Worm (Caenorhabditis elegans) whole organism, early embryonic: ENCODE results near the gene txbp-3.

Experiments
- B0310.2 ChIP-seq: sonication (generic microtip); optimal IDR thresholded peaks from 2 replicates; lab custom pipeline; 2016; ENCODE audit warnings: mild to moderate bottlenecking, missing genetic modification characterization, missing compliant biosample characterization
- F13C5.2 ChIP-seq: sonication (generic microtip); optimal IDR thresholded peaks from 2 replicates; lab custom pipeline; 2017; ENCODE audit warnings: mild to moderate bottlenecking, missing genetic modification characterization, inconsistent platforms, missing compliant biosample characterization
- aly-1 ChIP-seq: sonication (generic microtip); optimal IDR thresholded peaks from 2 replicates; lab custom pipeline; 2016; ENCODE audit warnings: missing genetic modification characterization, missing compliant biosample characterization
- ama-1 ChIP-seq: fragments of 150-350 bp; optimal IDR thresholded peaks from 2 replicates; lab custom pipeline; 2014
- ceh-13 ChIP-seq: fragments of 200-800 bp; sonication (Bioruptor generic); optimal IDR thresholded peaks from 2 replicates; lab custom pipeline; 2018; ENCODE audit warnings: mild to moderate bottlenecking, missing genetic modification characterization, missing compliant biosample characterization
- ceh-36 ChIP-seq: sonication (generic microtip); optimal IDR thresholded peaks from 2 replicates; lab custom pipeline; 2016; ENCODE audit warnings: missing genetic modification characterization, inconsistent platforms, missing compliant biosample characterization
- ets-7 ChIP-seq: sonication (generic microtip); optimal IDR thresholded peaks from 2 replicates; lab custom pipeline; 2016; ENCODE audit warnings: missing genotype, missing genetic modification characterization, missing compliant biosample characterization
- flt-1 ChIP-seq: fragments of 200-800 bp; sonication (Bioruptor generic); IDR thresholded peaks from 2 replicates; pipeline ENCODE4 v1.3.6; 2022; ENCODE audit warnings: missing genetic modification characterization, missing compliant biosample characterization
- hmbx-1 ChIP-seq: sonication (generic microtip); optimal IDR thresholded peaks from 2 replicates; lab custom pipeline; 2016; ENCODE audit warnings: mild to moderate bottlenecking, missing genetic modification characterization, missing compliant biosample characterization
- hmg-4 ChIP-seq: fragments of 200-800 bp; sonication (Bioruptor generic); optimal IDR thresholded peaks from 2 replicates; lab custom pipeline; 2018; ENCODE audit warnings: mild to moderate bottlenecking, missing genetic modification characterization, missing compliant biosample characterization
- hnd-1 ChIP-seq: sonication (generic microtip); optimal IDR thresholded peaks from 2 replicates; lab custom pipeline; 2016; ENCODE audit warnings: missing genetic modification characterization, missing compliant biosample characterization
- pes-1 ChIP-seq: fragments of 200-800 bp; sonication (Bioruptor generic); IDR thresholded peaks from 2 replicates; pipeline ENCODE4 v1.3.6; 2022; ENCODE audit warnings: missing genetic modification reagents, missing genetic modification characterization, missing compliant biosample characterization
- scrt-1 ChIP-seq: fragments of 200-800 bp; sonication (Bioruptor generic); IDR thresholded peaks from 2 replicates; pipeline ENCODE4 v1.3.6; 2022; ENCODE audit warnings: missing genetic modification characterization, missing compliant biosample characterization
- sea-1 ChIP-seq: fragments of 200-800 bp; sonication (Bioruptor generic); conservative IDR thresholded peaks from 2 replicates; pipeline ENCODE4 v1.3.6; 2022; ENCODE audit warnings: missing genetic modification characterization, missing compliant biosample characterization
- tbx-11 ChIP-seq: fragments of 200-800 bp; sonication (Bioruptor generic); IDR thresholded peaks from 2 replicates; pipeline ENCODE4 v1.3.6; 2022; ENCODE audit warnings: missing genetic modification characterization, missing compliant biosample characterization
- tbx-37 ChIP-seq: fragments of 200-800 bp; sonication (Bioruptor generic); conservative IDR thresholded peaks from 2 replicates; pipeline ENCODE4 v1.3.6; 2022; ENCODE audit warnings: missing genetic modification reagents, missing genetic modification characterization, missing compliant biosample characterization
- tra-4 ChIP-seq: sonication (generic microtip); optimal IDR thresholded peaks from 2 replicates; lab custom pipeline; 2017; ENCODE audit warnings: missing genetic modification characterization, missing compliant biosample characterization

The txbp-3 gene

DNA sequence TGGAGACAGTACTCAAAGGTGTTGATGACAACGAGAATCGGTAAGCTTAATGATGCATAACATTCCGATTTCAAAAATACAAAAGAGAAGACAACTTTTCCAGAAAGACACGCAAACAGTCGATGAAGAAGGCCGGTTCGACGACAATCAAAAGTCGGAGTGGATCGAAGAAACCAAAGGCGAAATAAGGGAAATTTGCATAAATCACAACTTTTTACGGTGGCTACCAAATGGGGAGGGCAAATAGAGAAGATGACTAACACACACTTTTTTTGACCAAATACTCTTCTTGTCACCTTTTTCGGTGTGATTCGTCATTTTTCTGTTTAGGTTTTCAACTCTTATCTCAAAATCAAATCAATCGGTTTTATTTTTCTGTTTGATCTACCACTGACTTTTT lies 11.1 kb downstream of the txbp-3 start, which contains the start of gene C45G9.6:
C45G9.6 (plus strand) TSS at position 301 of the 400 bp plus-strand sequence.
- TF ChIP-seq tbx-11 (GFP tag; lab: Robert Waterston, UW) (no peak), ets-7 (tag; lab: Kevin White, UChicago) (no peak), hmg-4 (GFP tag; lab: Kevin White, UChicago) (no peak), tbx-37 (GFP tag; lab: Robert Waterston, UW) (no peak), flt-1 (GFP tag; lab: Robert Waterston, UW) (no peak), hmbx-1 (tag; lab: Kevin White, UChicago) (no peak), tra-4 (tag; lab: Kevin White, UChicago) (no peak), pes-1 (no peak), ceh-13 (GFP tag; lab: Kevin White, UChicago) (no peak)

DNA sequence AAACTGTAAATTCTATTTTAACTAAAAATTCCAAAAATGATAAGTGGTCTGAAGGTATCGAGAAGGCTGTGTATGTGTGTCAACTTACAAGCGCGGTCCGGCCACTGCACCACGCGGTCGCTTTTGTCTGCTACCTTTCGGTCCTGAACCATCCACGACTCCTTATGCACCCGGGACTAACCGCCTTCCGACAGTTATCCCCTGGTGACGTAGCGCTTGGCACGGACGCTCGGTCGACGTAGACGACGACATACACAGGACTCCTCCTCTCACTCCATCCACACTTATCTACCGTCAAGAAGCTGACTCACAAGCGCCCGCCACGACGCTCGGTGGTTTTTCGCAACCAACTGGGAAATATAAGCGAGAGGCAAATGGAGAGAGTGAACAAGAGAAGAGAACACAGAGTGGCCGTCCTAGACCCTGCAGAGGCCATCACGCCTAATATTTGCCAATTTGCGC lies 15.9 kb downstream of the txbp-3 start:
- TF ChIP-seq aly-1 (tag; lab: Kevin White, UChicago): peak; percentile 97
- TF ChIP-seq hmbx-1 (tag; lab: Kevin White, UChicago): peak; percentile 69
- TF ChIP-seq tbx-37 (GFP tag; lab: Robert Waterston, UW): peak; percentile 90
- TF ChIP-seq B0310.2 (tag; lab: Kevin White, UChicago): peak; percentile 80
- peak; percentile 82 for TF ChIP-seq ceh-36 (tag; lab: Kevin White, UChicago)
- peak; percentile 83 for TF ChIP-seq tra-4 (tag; lab: Kevin White, UChicago)
- TF ChIP-seq scrt-1: peak; percentile 88
- TF ChIP-seq flt-1 (GFP tag; lab: Robert Waterston, UW): peak; percentile 82
- peak; percentile 87 for TF ChIP-seq sea-1
- peak; percentile 85 for TF ChIP-seq ets-7 (tag; lab: Kevin White, UChicago)
- TF ChIP-seq F13C5.2 (tag; lab: Kevin White, UChicago): peak; percentile 91
- TF ChIP-seq hnd-1 (tag; lab: Kevin White, UChicago): peak; percentile 65
- peak; percentile 81 for TF ChIP-seq ceh-13 (GFP tag; lab: Kevin White, UChicago)
- TF ChIP-seq pes-1: peak; percentile 90
- TF ChIP-seq hmg-4 (GFP tag; lab: Kevin White, UChicago): peak; percentile 97
- peak; percentile 90 for TF ChIP-seq tbx-11 (GFP tag; lab: Robert Waterston, UW)

DNA sequence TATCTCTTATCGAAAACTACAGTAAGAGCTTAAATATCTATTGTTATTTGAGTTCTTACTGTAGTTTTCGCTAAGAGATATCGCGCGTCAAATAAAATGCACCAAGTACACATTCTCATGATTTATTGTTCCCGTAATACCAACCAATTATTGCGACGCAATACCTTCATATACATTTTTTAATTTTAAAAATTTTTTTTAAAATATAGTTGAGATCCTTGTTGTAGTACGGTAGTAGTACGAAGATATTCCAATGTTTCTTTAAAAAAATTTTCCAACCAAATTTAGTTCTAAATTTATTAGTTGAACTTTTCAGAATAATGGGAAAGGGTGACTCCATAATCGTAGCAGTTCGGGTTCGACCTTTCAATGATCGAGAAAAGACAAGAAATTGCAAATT lies 16.6 kb downstream of the txbp-3 start, which contains the start of gene klp-6:
klp-6 (plus strand) TSS at position 301 of the 400 bp plus-strand sequence.
- no peak for TF ChIP-seq flt-1 (GFP tag; lab: Robert Waterston, UW)
- TF ChIP-seq aly-1 (tag; lab: Kevin White, UChicago): no peak
- no peak for TF ChIP-seq hnd-1 (tag; lab: Kevin White, UChicago)
- no peak for TF ChIP-seq tbx-37 (GFP tag; lab: Robert Waterston, UW)
- no peak for TF ChIP-seq hmbx-1 (tag; lab: Kevin White, UChicago)
- TF ChIP-seq ceh-13 (GFP tag; lab: Kevin White, UChicago): no peak
- TF ChIP-seq ets-7 (tag; lab: Kevin White, UChicago): no peak
- TF ChIP-seq ama-1 (lab: Kevin White, UChicago): no peak
- TF ChIP-seq scrt-1: no peak
- no peak for TF ChIP-seq tbx-11 (GFP tag; lab: Robert Waterston, UW)
- TF ChIP-seq F13C5.2 (tag; lab: Kevin White, UChicago): no peak
- TF ChIP-seq B0310.2 (tag; lab: Kevin White, UChicago): no peak

DNA sequence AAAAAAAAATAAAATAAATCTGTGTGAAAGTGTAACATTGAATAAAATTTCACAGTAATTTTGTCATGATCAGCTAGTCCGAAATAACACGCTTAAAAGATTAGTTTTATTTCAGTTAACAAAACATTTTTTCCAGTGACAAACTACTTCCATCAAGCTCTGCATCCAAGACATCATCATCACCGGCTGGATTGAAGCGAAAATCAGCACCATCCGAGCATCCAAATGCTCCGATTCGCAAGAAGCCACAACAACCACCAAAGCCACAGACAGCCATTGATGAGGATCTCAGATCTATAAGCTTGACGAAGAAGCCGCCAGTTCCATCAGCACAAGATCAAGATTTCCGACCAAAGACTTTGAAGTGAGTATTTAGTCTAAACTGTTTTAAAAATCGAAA lies 20.0 kb downstream of the txbp-3 start:
- 0 out of 2 replicates have a peak, but pooled peaks have one; percentile 16 for TF ChIP-seq sea-1
- TF ChIP-seq ama-1 (lab: Kevin White, UChicago): peak; percentile 27
- no peak for TF ChIP-seq tra-4 (tag; lab: Kevin White, UChicago)
- TF ChIP-seq B0310.2 (tag; lab: Kevin White, UChicago): peak; percentile 32

DNA sequence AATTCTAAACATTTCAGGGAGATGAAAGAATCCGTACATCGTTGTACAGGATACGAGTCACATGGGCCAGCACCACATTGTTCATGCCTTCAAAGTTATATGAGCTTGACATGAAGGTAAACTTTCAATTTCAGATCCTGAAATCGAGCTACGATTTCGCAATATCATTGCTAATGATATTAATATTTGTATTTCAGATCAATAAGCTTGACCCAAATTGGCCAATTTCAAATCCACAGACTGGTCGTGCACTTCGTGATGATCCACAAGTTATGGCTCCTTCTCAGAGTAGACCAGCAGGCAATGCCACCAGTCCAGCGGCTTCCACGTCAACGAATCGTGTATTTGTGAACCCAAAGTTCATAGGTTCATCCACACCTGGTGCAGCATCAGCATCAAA lies 20.9 kb downstream of the txbp-3 start:
- no peak for TF ChIP-seq pes-1
- TF ChIP-seq ama-1 (lab: Kevin White, UChicago): no peak

ce11 chrIII:5025136-5025629 lies 22.1 kb downstream of the txbp-3 start:
- TF ChIP-seq hmbx-1 (tag; lab: Kevin White, UChicago) (no peak), ama-1 (lab: Kevin White, UChicago) (peak; percentile 62), ets-7 (tag; lab: Kevin White, UChicago) (no peak), hnd-1 (tag; lab: Kevin White, UChicago) (no peak)

DNA sequence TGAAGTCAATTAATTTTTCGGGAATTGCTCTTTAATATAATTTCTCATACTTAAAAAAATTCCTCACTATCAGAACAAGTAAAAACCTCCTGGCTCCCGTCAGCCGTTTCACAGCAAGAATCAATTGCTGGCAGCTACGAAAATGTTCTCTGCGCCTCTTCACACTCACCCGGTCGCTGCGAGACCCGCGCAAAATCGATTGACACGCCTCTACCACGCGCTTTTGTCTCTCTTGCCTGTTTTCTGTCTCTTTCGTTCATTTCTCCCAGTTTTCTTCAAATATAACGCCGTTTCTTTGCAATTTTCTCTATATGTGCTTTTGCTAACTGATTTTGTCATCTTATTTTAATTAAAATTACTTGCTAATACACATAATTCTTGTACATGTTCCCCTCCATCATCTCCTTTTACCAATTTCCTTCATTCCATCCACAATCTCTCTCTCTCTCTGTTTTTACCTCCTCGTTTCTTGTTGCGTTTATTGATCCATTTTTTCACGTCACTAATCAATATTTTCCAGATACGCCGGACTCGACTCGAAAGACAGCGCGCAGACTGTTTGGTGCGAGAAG lies 22.8 kb downstream of the txbp-3 start, which contains the start of gene pcf-11:
pcf-11 (plus strand) TSS at position 522 of the 572 bp plus-strand sequence.
- TF ChIP-seq tra-4 (tag; lab: Kevin White, UChicago) (peak; percentile 31), pes-1 (no peak)

- TF ChIP-seq tra-4 (tag; lab: Kevin White, UChicago): no peak
- TF ChIP-seq flt-1 (GFP tag; lab: Robert Waterston, UW): no peak
- no peak for TF ChIP-seq aly-1 (tag; lab: Kevin White, UChicago)
- TF ChIP-seq hnd-1 (tag; lab: Kevin White, UChicago): no peak
- no peak for TF ChIP-seq scrt-1
- no peak for TF ChIP-seq ceh-36 (tag; lab: Kevin White, UChicago)
- TF ChIP-seq ceh-13 (GFP tag; lab: Kevin White, UChicago): no peak
- no peak for TF ChIP-seq pes-1
- TF ChIP-seq hmg-4 (GFP tag; lab: Kevin White, UChicago): no peak
- no peak for TF ChIP-seq ets-7 (tag; lab: Kevin White, UChicago)
- TF ChIP-seq B0310.2 (tag; lab: Kevin White, UChicago): no peak
- no peak for TF ChIP-seq tbx-37 (GFP tag; lab: Robert Waterston, UW)
- TF ChIP-seq tbx-11 (GFP tag; lab: Robert Waterston, UW): no peak
- TF ChIP-seq hmbx-1 (tag; lab: Kevin White, UChicago): no peak
- no peak for TF ChIP-seq sea-1
- TF ChIP-seq ama-1 (lab: Kevin White, UChicago): no peak
- TF ChIP-seq F13C5.2 (tag; lab: Kevin White, UChicago): no peak
Measured at ce11 chrIII:5023642-5024041, 23.6 kb downstream of the txbp-3 start.
